Worm (Caenorhabditis elegans): Measurements from ENCODE around the gene egrh-1.

ce11 chrX:14819495-14819894 is 26.2 kb upstream of the egrh-1 start:
- TF ChIP-seq ztf-23 (GFP tag; IDR thresholded peaks at IDR 0.05) (no peak), ref-1 (GFP tag; conservative IDR thresholded peaks at IDR 0.05) (no peak), med-1 (GFP tag; optimal IDR thresholded peaks at IDR 0.05; ENCODE audit: insufficient read depth) (no peak)

All from whole organism, midembryonic.